Fruit fly (Drosophila melanogaster) whole organism, adult: Measurements from ENCODE around the gene alphaKap4.
A peak's percentile ranks its signal among the peaks of the same experiment; 100 is the strongest.

Source experiments
- CG11617 ChIP-seq: fragments of 200-800 bp; sonication (Bioruptor generic); optimal IDR thresholded peaks from 2 replicates; lab custom pipeline; 2017; ENCODE audit warnings: mild to moderate bottlenecking, missing biosample characterization, missing genetic modification reagents, missing genetic modification characterization
- CG12768 ChIP-seq: fragments of 200-800 bp; sonication (Bioruptor generic); optimal IDR thresholded peaks from 2 replicates; lab custom pipeline; 2017; ENCODE audit warnings: missing biosample characterization, missing genetic modification characterization, mild to moderate bottlenecking, moderate library complexity, missing genetic modification reagents
- CG14711 ChIP-seq: fragments of 200-800 bp; sonication (Bioruptor generic); optimal IDR thresholded peaks from 2 replicates; lab custom pipeline; 2018; ENCODE audit warnings: missing biosample characterization, mild to moderate bottlenecking, missing genetic modification characterization, moderate library complexity
- CG1620 ChIP-seq: fragments of 200-800 bp; sonication (Bioruptor generic); optimal IDR thresholded peaks from 2 replicates; lab custom pipeline; 2016; ENCODE audit warnings: missing biosample characterization, missing genetic modification characterization
- CG33017 ChIP-seq: fragments of 200-800 bp; sonication (Bioruptor generic); optimal IDR thresholded peaks from 2 replicates; lab custom pipeline; 2018; ENCODE audit warnings: missing biosample characterization, mild to moderate bottlenecking, missing genetic modification characterization, moderate library complexity
- CG5204 ChIP-seq: fragments of 200-800 bp; sonication (Bioruptor generic); optimal IDR thresholded peaks from 2 replicates; lab custom pipeline; 2016; ENCODE audit warnings: missing biosample characterization, missing genetic modification characterization
- CG7045 ChIP-seq: fragments of 200-800 bp; sonication (Bioruptor generic); optimal IDR thresholded peaks from 2 replicates; lab custom pipeline; 2017; ENCODE audit warnings: missing biosample characterization, mild to moderate bottlenecking, missing genetic modification characterization
- CG7101 ChIP-seq: fragments of 200-800 bp; sonication (Bioruptor generic); optimal IDR thresholded peaks from 2 replicates; lab custom pipeline; 2018; ENCODE audit warnings: missing biosample characterization, mild to moderate bottlenecking, missing genetic modification characterization, moderate library complexity
- Clk ChIP-seq: fragments of 200-800 bp; sonication (Bioruptor generic); optimal IDR thresholded peaks from 2 replicates; lab custom pipeline; 2017; ENCODE audit warnings: missing biosample characterization, missing genetic modification characterization
- Crg-1 ChIP-seq: fragments of 200-800 bp; sonication (Bioruptor generic); optimal IDR thresholded peaks from 2 replicates; lab custom pipeline; 2016; ENCODE audit warnings: missing biosample characterization, missing genetic modification characterization
- Hr96 ChIP-seq: fragments of 200-800 bp; sonication (Bioruptor generic); optimal IDR thresholded peaks from 2 replicates; lab custom pipeline; 2016; ENCODE audit warnings: missing biosample characterization, missing genetic modification characterization
- Mnt ChIP-seq: fragments of 200-800 bp; sonication (Bioruptor generic); optimal IDR thresholded peaks from 2 replicates; lab custom pipeline; 2016; ENCODE audit warnings: missing biosample characterization, mild to moderate bottlenecking, missing genetic modification characterization
- bab1 ChIP-seq: fragments of 200-800 bp; sonication (Bioruptor generic); optimal IDR thresholded peaks from 3 replicates; lab custom pipeline; 2019; ENCODE audit warnings: missing biosample characterization, mild to moderate bottlenecking, missing genetic modification characterization, moderate library complexity
- cic ChIP-seq: fragments of 200-800 bp; sonication (Bioruptor generic); optimal IDR thresholded peaks from 2 replicates; lab custom pipeline; 2017; ENCODE audit warnings: missing biosample characterization, mild to moderate bottlenecking, missing genetic modification characterization, moderate library complexity
- cnc ChIP-seq, 2 experiments: fragments of >200 bp; optimal IDR thresholded peaks; 2 replicates each; lab custom pipeline; 2017
- kay ChIP-seq: fragments of 200-800 bp; sonication (Bioruptor generic); peaks from one replicate; lab custom pipeline; 2016; ENCODE audit warnings: missing biosample characterization, missing genetic modification characterization, borderline replicate concordance
- ovo ChIP-seq: fragments of 200-800 bp; sonication (Bioruptor generic); optimal IDR thresholded peaks from 2 replicates; lab custom pipeline; 2016; ENCODE audit warnings: missing biosample characterization, missing genetic modification characterization
- pad ChIP-seq: fragments of 200-800 bp; sonication (Bioruptor generic); optimal IDR thresholded peaks from 3 replicates; lab custom pipeline; 2017; ENCODE audit warnings: missing biosample characterization, missing genetic modification characterization, mild to moderate bottlenecking, moderate library complexity, missing genetic modification reagents
- tj ChIP-seq: fragments of 200-800 bp; sonication (Bioruptor generic); optimal IDR thresholded peaks from 3 replicates; lab custom pipeline; 2017; ENCODE audit warnings: missing biosample characterization, mild to moderate bottlenecking, missing genetic modification characterization, moderate library complexity
- toe ChIP-seq: fragments of 200-800 bp; sonication (Bioruptor generic); optimal IDR thresholded peaks from 2 replicates; lab custom pipeline; 2016; ENCODE audit warnings: missing biosample characterization, missing genetic modification characterization

The alphaKap4 gene

dm6 chr3L:5980552-5981351 is 30.1 kb downstream of the alphaKap4 start:
- no peak for TF ChIP-seq ovo (GFP tag; lab: Kevin White, UChicago)
- TF ChIP-seq CG11617: no peak
- no peak for TF ChIP-seq bab1 (GFP tag; lab: Kevin White, UChicago)
- no peak for TF ChIP-seq CG1620 (GFP tag; lab: Kevin White, UChicago)
- TF ChIP-seq Clk: no peak
- TF ChIP-seq CG5204 (GFP tag; lab: Kevin White, UChicago): no peak
- no peak for TF ChIP-seq CG7101
- TF ChIP-seq tj: no peak
- TF ChIP-seq Crg-1 (GFP tag; lab: Kevin White, UChicago): no peak
- no peak for TF ChIP-seq cic (GFP tag; lab: Kevin White, UChicago)
- no peak for TF ChIP-seq pad (GFP tag; lab: Kevin White, UChicago)

- no peak for TF ChIP-seq bab1 (GFP tag; lab: Kevin White, UChicago)
- TF ChIP-seq CG7045 (GFP tag; lab: Kevin White, UChicago): no peak
- TF ChIP-seq CG11617: no peak
- TF ChIP-seq CG12768: no peak
- TF ChIP-seq cnc (optimal IDR thresholded peaks at IDR 0.05; lab: Kevin White, UChicago): no peak
- no peak for TF ChIP-seq tj
- TF ChIP-seq CG5204 (GFP tag; lab: Kevin White, UChicago): no peak
- TF ChIP-seq CG7101: no peak
Observed at dm6 chr3L:5980120-5980519, 30.7 kb downstream of the alphaKap4 start.

- no peak for TF ChIP-seq bab1 (GFP tag; lab: Kevin White, UChicago)
- TF ChIP-seq cic (GFP tag; lab: Kevin White, UChicago): no peak
- no peak for TF ChIP-seq Crg-1 (GFP tag; lab: Kevin White, UChicago)
- TF ChIP-seq Mnt: no peak
- no peak for TF ChIP-seq CG1620 (GFP tag; lab: Kevin White, UChicago)
- no peak for TF ChIP-seq kay
- no peak for TF ChIP-seq CG7101
- no peak for TF ChIP-seq CG14711 (tag; lab: Kevin White, UChicago)
- no peak for TF ChIP-seq toe (GFP tag; lab: Kevin White, UChicago)
- no peak for TF ChIP-seq Hr96 (GFP tag; lab: Kevin White, UChicago)
- TF ChIP-seq CG12768: no peak
- TF ChIP-seq tj: no peak
- TF ChIP-seq CG5204 (GFP tag; lab: Kevin White, UChicago): no peak
- TF ChIP-seq cnc (optimal IDR thresholded peaks at IDR 0.05; lab: Kevin White, UChicago): no peak
- no peak for TF ChIP-seq CG33017 (tag; lab: Kevin White, UChicago)
- TF ChIP-seq Clk: no peak
- no peak for TF ChIP-seq CG7045 (GFP tag; lab: Kevin White, UChicago)
- no peak for TF ChIP-seq ovo (GFP tag; lab: Kevin White, UChicago)
- TF ChIP-seq pad (GFP tag; lab: Kevin White, UChicago): no peak
Observed at dm6 chr3L:5979460-5979859, 31.4 kb downstream of the alphaKap4 start.

- no peak for TF ChIP-seq kay
- no peak for TF ChIP-seq Clk
- TF ChIP-seq CG1620 (GFP tag; lab: Kevin White, UChicago): no peak
- no peak for TF ChIP-seq CG14711 (tag; lab: Kevin White, UChicago)
- TF ChIP-seq CG12768: peak; percentile 48
- peak; percentile 25 for TF ChIP-seq bab1 (GFP tag; lab: Kevin White, UChicago)
- TF ChIP-seq toe (GFP tag; lab: Kevin White, UChicago): no peak
- no peak for TF ChIP-seq cnc (optimal IDR thresholded peaks at IDR 0.05; lab: Kevin White, UChicago)
- no peak for TF ChIP-seq CG33017 (tag; lab: Kevin White, UChicago)
- TF ChIP-seq ovo (GFP tag; lab: Kevin White, UChicago): peak; percentile 16
- no peak for TF ChIP-seq CG7045 (GFP tag; lab: Kevin White, UChicago)
- no peak for TF ChIP-seq cic (GFP tag; lab: Kevin White, UChicago)
- no peak for TF ChIP-seq Mnt
- no peak for TF ChIP-seq CG5204 (GFP tag; lab: Kevin White, UChicago)
Observed at dm6 chr3L:5976121-5976906, 34.5 kb downstream of the alphaKap4 start.

- TF ChIP-seq pad (GFP tag; lab: Kevin White, UChicago) (no peak), CG14711 (tag; lab: Kevin White, UChicago) (no peak), ovo (GFP tag; lab: Kevin White, UChicago) (no peak), CG11617 (no peak), Crg-1 (GFP tag; lab: Kevin White, UChicago) (no peak), CG7101 (no peak), CG12768 (peak; percentile 97), tj (peak; percentile 4), toe (GFP tag; lab: Kevin White, UChicago) (peak; percentile 64), Hr96 (GFP tag; lab: Kevin White, UChicago) (peak; percentile 54), CG7045 (GFP tag; lab: Kevin White, UChicago) (no peak), kay (peak; percentile 65), CG33017 (tag; lab: Kevin White, UChicago) (peak; percentile 44), cnc (optimal IDR thresholded peaks at IDR 0.05; lab: Kevin White, UChicago) (no peak), CG5204 (GFP tag; lab: Kevin White, UChicago) (peak; percentile 17)
Observed at dm6 chr3L:5975785-5976120, 35.1 kb downstream of the alphaKap4 start, which contains the start of gene CG10479. TSS of gene CG10479 (minus strand) at chr3L:5976007.
